Worm (Caenorhabditis elegans): Measurements from ENCODE around the gene ZK1127.4.
"Not testable (repeated sequence)": the region's sequence is repeated elsewhere in the genome, so short reads cannot be mapped to it uniquely, and the experiment has no call there.

The ZK1127.4 gene

DNA sequence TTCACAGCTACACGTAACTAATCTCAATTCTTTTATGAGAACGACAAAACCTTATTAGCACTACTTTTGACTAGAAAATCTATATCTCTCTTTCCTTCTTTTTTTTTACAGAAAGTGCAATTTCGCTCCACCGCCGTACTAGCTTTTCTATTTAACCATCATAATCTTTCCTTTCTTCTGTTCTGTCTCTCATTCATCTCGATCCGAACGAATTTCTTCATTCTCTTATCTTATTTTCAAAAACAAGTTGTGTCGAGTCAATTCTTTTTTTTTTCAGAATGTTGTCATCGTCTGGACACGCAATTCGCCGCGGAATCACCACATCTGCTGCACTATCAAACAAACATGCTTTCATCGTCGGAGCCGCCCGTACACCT, 19.8 kb downstream of the ZK1127.4 start, which contains the start of gene kat-1:
Gene kat-1 (plus strand): TSS at position 278 of the 377 bp plus-strand sequence.
- TF ChIP-seq sup-37 (GFP tag; optimal IDR thresholded peaks at IDR 0.05) (no peak), efl-1 (optimal IDR thresholded peaks at IDR 0.05) (no peak), efl-1 (GFP tag; optimal IDR thresholded peaks at IDR 0.05 in 1 of 2) (no peak), snpc-4 (tag; optimal IDR thresholded peaks at IDR 0.05) (no peak), lir-3 (tag; optimal IDR thresholded peaks at IDR 0.05; ENCODE audit: poor library complexity) (no peak), elt-2 (tag; optimal IDR thresholded peaks at IDR 0.05) (no peak), zag-1 (tag; optimal IDR thresholded peaks at IDR 0.05) (no peak), skn-1 (tag; optimal IDR thresholded peaks at IDR 0.05) (no peak)

DNA sequence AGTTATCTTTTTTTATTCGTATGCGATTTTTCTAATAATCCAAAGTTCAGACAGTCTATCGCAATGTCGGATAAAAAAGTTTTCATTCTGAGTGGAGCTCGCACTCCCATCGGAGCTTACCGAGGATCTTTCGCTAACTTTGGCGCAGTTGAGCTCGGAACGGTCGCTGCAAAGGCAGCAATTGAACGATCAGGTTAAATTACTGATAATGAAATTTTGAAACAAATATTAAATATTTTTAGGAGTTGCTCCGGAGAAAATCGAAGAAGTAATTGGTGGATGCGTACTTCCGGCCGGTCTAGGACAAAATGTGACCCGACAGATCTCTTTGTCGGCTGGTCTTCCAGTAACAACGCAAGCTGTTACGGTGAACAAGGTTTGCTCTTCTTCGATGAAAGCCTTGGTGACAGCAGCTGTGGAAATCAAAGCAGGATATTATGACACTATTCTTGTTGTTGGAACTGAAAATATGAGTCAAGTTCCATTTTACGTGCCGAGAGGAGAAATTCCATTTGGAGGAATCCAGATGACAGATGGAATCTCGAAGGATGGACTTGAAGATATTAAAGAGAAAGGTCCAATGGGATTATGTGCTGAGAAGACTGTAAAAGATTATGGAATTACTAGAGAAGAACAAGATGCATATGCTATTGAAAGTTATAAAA, 21.9 kb downstream of the ZK1127.4 start, which contains the start of gene T02G5.7:
Gene T02G5.7 (plus strand): TSS at position 51 of the 665 bp plus-strand sequence.
- 0 out of 2 replicates have a peak, but pooled peaks have one; percentile 5 for TF ChIP-seq grh-1 (GFP tag; IDR thresholded peaks at IDR 0.05)
- TF ChIP-seq nhr-237 (tag; optimal IDR thresholded peaks at IDR 0.05): no peak
- TF ChIP-seq fkh-10 (GFP tag; optimal IDR thresholded peaks at IDR 0.05): no peak

DNA sequence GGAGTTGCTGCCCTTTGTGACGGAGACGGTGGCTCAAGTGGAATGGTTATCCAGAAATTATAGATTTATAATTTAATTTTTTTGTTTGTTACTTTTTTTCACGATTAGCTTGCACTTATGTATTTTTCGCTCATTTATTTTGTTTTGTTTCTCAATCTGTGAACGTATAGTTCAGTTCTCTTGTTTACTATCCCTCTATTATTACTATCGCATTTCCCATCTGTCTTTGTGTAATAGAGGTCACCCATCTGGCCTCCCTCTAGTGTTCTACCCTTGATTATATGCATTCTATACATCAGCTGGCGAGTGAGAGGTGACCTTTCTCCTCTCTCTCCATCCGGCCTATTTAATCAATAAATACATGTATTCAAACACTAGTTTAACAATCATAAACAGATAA, 30.3 kb downstream of the ZK1127.4 start, which contains the start of the genes T02G5.14 and T02G5.15:
Gene T02G5.14 (plus strand): TSS at position 301 of the 400 bp plus-strand sequence.
Gene T02G5.15 (plus strand): TSS at position 301 of the 400 bp plus-strand sequence.
- TF ChIP-seq pax-3 (tag; optimal IDR thresholded peaks at IDR 0.05); fos-1 (tag; optimal IDR thresholded peaks at IDR 0.05); alr-1 (tag; optimal IDR thresholded peaks at IDR 0.05; ENCODE audit: borderline replicate concordance): not testable (repeated sequence)

DNA sequence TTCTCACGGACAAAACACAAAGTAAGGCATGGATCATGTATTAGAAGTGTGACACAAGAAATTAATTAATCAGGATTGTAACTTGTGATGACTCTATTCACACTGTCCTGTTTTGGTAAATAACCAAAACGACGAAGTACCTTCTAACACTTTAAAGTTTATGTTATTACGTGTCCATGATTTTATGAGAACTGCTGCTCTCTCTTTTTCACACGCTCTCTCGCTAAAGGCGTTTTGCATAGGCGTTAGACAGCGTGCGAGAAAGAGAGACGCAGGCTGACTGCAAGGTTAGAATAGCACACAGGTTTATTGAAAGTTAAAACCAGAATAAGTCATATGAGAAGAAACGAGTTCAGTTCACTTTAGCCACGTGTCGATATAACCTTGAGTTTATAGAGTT, 36.3 kb downstream of the ZK1127.4 start:
- TF ChIP-seq nhr-19 (GFP tag; conservative IDR thresholded peaks at IDR 0.05) (peak; percentile 55), tbx-2 (tag; optimal IDR thresholded peaks at IDR 0.05) (no peak), nhr-11 (tag; optimal IDR thresholded peaks at IDR 0.05) (no peak), skn-1 (tag; optimal IDR thresholded peaks at IDR 0.05) (no peak), mdl-1 (tag; optimal IDR thresholded peaks at IDR 0.05) (peak in 1 of 2 experiments; percentile 38), nhr-20 (tag; optimal IDR thresholded peaks at IDR 0.05) (peak; percentile 83), swsn-7 (tag; optimal IDR thresholded peaks at IDR 0.05) (peak; percentile 47), pqm-1 (tag; optimal IDR thresholded peaks at IDR 0.05) (no peak), lir-3 (tag; optimal IDR thresholded peaks at IDR 0.05; ENCODE audit: poor library complexity) (peak; percentile 41), ceh-90 (tag; optimal IDR thresholded peaks at IDR 0.05) (no peak), nhr-85 (tag) (peak; percentile 98), nhr-71 (tag; optimal IDR thresholded peaks at IDR 0.05) (peak; percentile 82), nhr-237 (tag; optimal IDR thresholded peaks at IDR 0.05) (no peak), nhr-47 (tag; optimal IDR thresholded peaks at IDR 0.05) (peak; percentile 39), rnt-1 (tag; optimal IDR thresholded peaks at IDR 0.05) (peak; percentile 12), nhr-28 (tag; optimal IDR thresholded peaks at IDR 0.05) (no peak), mab-9 (GFP tag; IDR thresholded peaks at IDR 0.05) (peak; percentile 39; the same call in 1 of the 2 replicates), dpl-1 (GFP tag; optimal IDR thresholded peaks at IDR 0.05) (peak in 1 of 3 experiments; percentile 13), nhr-90 (tag; optimal IDR thresholded peaks at IDR 0.05; ENCODE audit: poor library complexity) (peak; percentile 59), sptf-1 (tag; optimal IDR thresholded peaks at IDR 0.05) (no peak), vab-15 (tag; optimal IDR thresholded peaks at IDR 0.05) (peak; percentile 69), nhr-77 (tag; optimal IDR thresholded peaks at IDR 0.05) (no peak), grh-1 (GFP tag; IDR thresholded peaks at IDR 0.05) (peak; percentile 96), sox-4 (tag; optimal IDR thresholded peaks at IDR 0.05) (no peak), ceh-88 (GFP tag; IDR thresholded peaks at IDR 0.05) (peak; percentile 25; the same call in 1 of the 2 replicates), snu-23 (GFP tag; optimal IDR thresholded peaks at IDR 0.05) (peak; percentile 73), nhr-12 (tag; optimal IDR thresholded peaks at IDR 0.05) (no peak), elt-3 (tag; optimal IDR thresholded peaks at IDR 0.05) (peak in 1 of 6 experiments; percentile 44), lin-14 (GFP tag; optimal IDR thresholded peaks at IDR 0.05) (peak; percentile 89), Y116A8C.19 (tag; optimal IDR thresholded peaks at IDR 0.05; ENCODE audit: borderline replicate concordance) (no peak), pax-3 (tag; optimal IDR thresholded peaks at IDR 0.05) (peak; percentile 24), snpc-4 (tag; optimal IDR thresholded peaks at IDR 0.05) (no peak), irx-1 (tag; optimal IDR thresholded peaks at IDR 0.05) (peak; percentile 0), jun-1 (tag; optimal IDR thresholded peaks at IDR 0.05) (no peak), F16B12.6 (tag; optimal IDR thresholded peaks at IDR 0.05) (no peak), efl-1 (optimal IDR thresholded peaks at IDR 0.05) (peak; percentile 44), efl-1 (GFP tag; optimal IDR thresholded peaks at IDR 0.05 in 1 of 2) (no peak), isw-1 (GFP tag; IDR thresholded peaks at IDR 0.05) (peak; percentile 12; the same call in 1 of the 2 replicates)

Measured in whole organism, L1 larva.